Fruit fly (Drosophila melanogaster): Measurements from ENCODE around the gene TrpA1.

DNA sequence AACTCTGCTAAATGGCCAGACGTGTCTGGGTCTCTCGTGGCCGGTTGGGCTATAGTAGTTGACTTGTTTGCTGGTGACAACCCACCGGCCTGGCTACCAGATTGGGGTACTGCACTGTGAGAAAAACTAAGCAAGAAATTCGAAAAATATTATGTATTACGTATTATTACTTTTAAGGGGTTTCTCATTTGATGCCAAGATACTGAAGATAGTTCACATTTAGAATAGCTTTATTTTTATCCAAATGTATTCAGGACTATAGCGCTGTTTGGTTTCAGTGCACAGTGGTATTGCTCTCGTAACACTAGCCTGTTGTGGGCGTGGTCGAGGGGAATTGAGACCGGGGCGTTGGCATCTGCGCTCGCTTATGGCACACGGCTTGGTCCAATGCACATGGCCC is 15.7 kb upstream of the TrpA1 start:
- TF ChIP-seq dsx (GFP tag; optimal IDR thresholded peaks at IDR 0.05; ENCODE audit: poor library complexity, severe bottlenecking) = peak; percentile 16
- peak; percentile 38 for TF ChIP-seq CG1621 (tag; optimal IDR thresholded peaks at IDR 0.05)
- TF ChIP-seq Eip75B (GFP tag; optimal IDR thresholded peaks at IDR 0.05) = peak; percentile 70
- TF ChIP-seq svp (GFP tag) = no peak
- no peak for TF ChIP-seq fkh (GFP tag; optimal IDR thresholded peaks at IDR 0.05)
- peak; percentile 8 for TF ChIP-seq CG31627 (GFP tag; optimal IDR thresholded peaks at IDR 0.05)
- TF ChIP-seq CG6276 (GFP tag; optimal IDR thresholded peaks at IDR 0.05) = peak; percentile 90
- TF ChIP-seq CG11902 (GFP tag; optimal IDR thresholded peaks at IDR 0.05) = peak; percentile 2
- peak; percentile 56 for TF ChIP-seq CG11762 (GFP tag; optimal IDR thresholded peaks at IDR 0.05; ENCODE audit: insufficient read depth)
- TF ChIP-seq Ets96B (tag; optimal IDR thresholded peaks at IDR 0.05) = peak; percentile 37
- TF ChIP-seq Hr4 (GFP tag; optimal IDR thresholded peaks at IDR 0.05) = peak; percentile 95
- TF ChIP-seq acj6 (GFP tag; optimal IDR thresholded peaks at IDR 0.05) = peak; percentile 70
- no peak for TF ChIP-seq CG6854 (GFP tag; optimal IDR thresholded peaks at IDR 0.05)
- peak; percentile 90 for TF ChIP-seq CG6163 (GFP tag; IDR thresholded peaks at IDR 0.05)
